Worm (Caenorhabditis elegans) whole organism, L2 larva: ENCODE results near the gene srh-99.

Experiments used
- ama-1 ChIP-seq: fragments of 150-350 bp; optimal IDR thresholded peaks from 2 replicates; lab custom pipeline; 2018; ENCODE audit warnings: inconsistent platforms
- ceh-82 ChIP-seq: fragments of 150-350 bp; optimal IDR thresholded peaks from 2 replicates; lab custom pipeline; 2014; ENCODE audit warnings: missing biosample characterization, missing genetic modification characterization
- fos-1 ChIP-seq: fragments of 150-350 bp; optimal IDR thresholded peaks from 2 replicates; lab custom pipeline; 2014; ENCODE audit warnings: missing biosample characterization, missing genetic modification characterization
- mdl-1 ChIP-seq, 2 experiments: fragments of 150-350 bp in 1 of 2; sonication (generic microtip) in 1 of 2; optimal IDR thresholded peaks; 2 replicates each; lab custom pipeline; 2017; ENCODE audit warnings: missing biosample characterization in 2 of 2, missing genetic modification characterization in 2 of 2
- nhr-11 ChIP-seq: fragments of 150-350 bp; optimal IDR thresholded peaks from 2 replicates; lab custom pipeline; 2014; ENCODE audit warnings: missing biosample characterization, missing genetic modification characterization
- peb-1 ChIP-seq: fragments of 150-350 bp; optimal IDR thresholded peaks from 2 replicates; lab custom pipeline; 2014; ENCODE audit warnings: missing biosample characterization, missing genetic modification characterization
- unc-62 ChIP-seq: fragments of 150-350 bp; optimal IDR thresholded peaks from 2 replicates; lab custom pipeline; 2014; ENCODE audit warnings: missing biosample characterization, missing genetic modification reagents, missing genetic modification characterization
- zag-1 ChIP-seq: fragments of 150-350 bp; optimal IDR thresholded peaks from 2 replicates; lab custom pipeline; 2014; ENCODE audit warnings: missing biosample characterization, missing genetic modification characterization

ce11 chrII:3701305-3701704 lies 15.1 kb downstream of the srh-99 start, which contains the start of gene srx-105:
- TF ChIP-seq zag-1 (tag; lab: Kevin White, UChicago) (no peak), ama-1 (no peak), peb-1 (tag; lab: Kevin White, UChicago) (no peak), fos-1 (tag; lab: Kevin White, UChicago) (no peak), unc-62 (GFP tag; lab: Kevin White, UChicago) (no peak), nhr-11 (no peak), mdl-1 (tag; optimal IDR thresholded peaks at IDR 0.05; lab: Kevin White, UChicago) (no peak), ceh-82 (no peak)
